Fruit fly (Drosophila melanogaster) whole organism, embryonic: Measurements from ENCODE around the gene CG43638.

Experiments
- Ada2b ChIP-seq: fragments of 200-800 bp; sonication (Bioruptor generic); IDR thresholded peaks from 2 replicates; pipeline ENCODE4 v1.3.6; 2022; ENCODE audit warnings: missing biosample characterization, missing genetic modification characterization
- Asciz ChIP-seq: fragments of 200-800 bp; sonication (Bioruptor generic); optimal IDR thresholded peaks from 2 replicates; lab custom pipeline; 2017; ENCODE audit warnings: missing biosample characterization, mild to moderate bottlenecking, missing genetic modification characterization, missing genetic modification reagents
- Bgb ChIP-seq: fragments of 200-800 bp; sonication (Bioruptor generic); IDR thresholded peaks from 2 replicates; pipeline ENCODE4 v1.3.6; 2022; ENCODE audit warnings: missing biosample characterization, missing genetic modification characterization; ENCODE audit not compliant: partially characterized antibody
- Blimp-1 ChIP-seq: fragments of 200-800 bp; sonication (Bioruptor generic); optimal IDR thresholded peaks from 3 replicates; lab custom pipeline; 2018; ENCODE audit warnings: missing biosample characterization, missing genetic modification characterization, mild to moderate bottlenecking, moderate library complexity, missing genetic modification reagents
- BtbVII ChIP-seq: fragments of 200-800 bp; sonication (Bioruptor generic); optimal IDR thresholded peaks from 3 replicates; lab custom pipeline; 2017; ENCODE audit warnings: missing biosample characterization, mild to moderate bottlenecking, missing genetic modification characterization
- CG10274 ChIP-seq: fragments of 200-800 bp; sonication (Bioruptor generic); optimal IDR thresholded peaks from 3 replicates; lab custom pipeline; 2017; ENCODE audit warnings: missing biosample characterization, mild to moderate bottlenecking, missing genetic modification characterization
- CG11456 ChIP-seq: fragments of 200-800 bp; sonication (Bioruptor generic); IDR thresholded peaks from 3 replicates; pipeline ENCODE4 v1.3.6; 2022; ENCODE audit warnings: missing biosample characterization, missing genetic modification characterization
- CG13296 ChIP-seq: fragments of 200-800 bp; sonication (Bioruptor generic); optimal IDR thresholded peaks from 3 replicates; lab custom pipeline; 2018; ENCODE audit warnings: missing biosample characterization, mild to moderate bottlenecking, missing genetic modification characterization
- CG14710 ChIP-seq: fragments of 200-800 bp; sonication (Bioruptor generic); optimal IDR thresholded peaks from 3 replicates; lab custom pipeline; 2019; ENCODE audit warnings: missing biosample characterization, mild to moderate bottlenecking, missing genetic modification characterization, moderate library complexity
- CG14965 ChIP-seq: fragments of 200-800 bp; sonication (Bioruptor generic); optimal IDR thresholded peaks from 2 replicates; lab custom pipeline; 2016; ENCODE audit warnings: missing biosample characterization, missing genetic modification characterization, borderline replicate concordance
- CG15073 ChIP-seq: fragments of 200-800 bp; sonication (Bioruptor generic); optimal IDR thresholded peaks from 2 replicates; lab custom pipeline; 2016; ENCODE audit warnings: missing biosample characterization, missing genetic modification characterization
- CG16779 ChIP-seq: fragments of 200-800 bp; sonication (Bioruptor generic); IDR thresholded peaks from 2 replicates; pipeline ENCODE4 v1.3.6; 2022; ENCODE audit warnings: missing biosample characterization, missing genetic modification characterization
- CG17361 ChIP-seq: fragments of 200-800 bp; sonication (Bioruptor generic); IDR thresholded peaks from 3 replicates; pipeline ENCODE4 v1.3.6; 2022; ENCODE audit warnings: missing biosample characterization, missing genetic modification characterization
- CG18262 ChIP-seq: fragments of 200-800 bp; optimal IDR thresholded peaks from 3 replicates; lab custom pipeline; 2019; ENCODE audit warnings: missing biosample characterization, mild to moderate bottlenecking, missing genetic modification characterization, moderate library complexity
- CG18476 ChIP-seq: fragments of 200-800 bp; sonication (Bioruptor generic); optimal IDR thresholded peaks from 2 replicates; lab custom pipeline; 2016; ENCODE audit warnings: missing biosample characterization, mild to moderate bottlenecking, missing genetic modification characterization
- CG2678 ChIP-seq: fragments of 200-800 bp; sonication (Bioruptor generic); optimal IDR thresholded peaks from 3 replicates; lab custom pipeline; 2019; ENCODE audit warnings: missing biosample characterization, mild to moderate bottlenecking, missing genetic modification characterization, moderate library complexity
- CG30431 ChIP-seq: fragments of 200-800 bp; sonication (Bioruptor generic); optimal IDR thresholded peaks from 2 replicates; lab custom pipeline; 2017; ENCODE audit warnings: missing biosample characterization, missing genetic modification characterization
- CG3065 ChIP-seq: fragments of 200-800 bp; sonication (Bioruptor generic); optimal IDR thresholded peaks from 2 replicates; lab custom pipeline; 2016; ENCODE audit warnings: missing biosample characterization, missing genetic modification characterization
- CG3281 ChIP-seq: fragments of 200-800 bp; sonication (Bioruptor generic); optimal IDR thresholded peaks from 3 replicates; lab custom pipeline; 2017; ENCODE audit warnings: missing biosample characterization, mild to moderate bottlenecking, missing genetic modification characterization
- CG3838 ChIP-seq: fragments of 200-800 bp; sonication (Bioruptor generic); optimal IDR thresholded peaks from 3 replicates; lab custom pipeline; 2016; ENCODE audit warnings: missing biosample characterization, missing genetic modification characterization
- CG43689 ChIP-seq: fragments of 200-800 bp; sonication (Bioruptor generic); IDR thresholded peaks from 2 replicates; pipeline ENCODE4 v1.3.6; 2022; ENCODE audit warnings: missing biosample characterization, missing genetic modification characterization
- CG4730 ChIP-seq: fragments of 200-800 bp; sonication (Bioruptor generic); IDR thresholded peaks from 2 replicates; pipeline ENCODE4 v1.3.6; 2022; ENCODE audit warnings: missing biosample characterization, missing genetic modification characterization
- CG6254 ChIP-seq: fragments of 200-800 bp; sonication (Bioruptor generic); optimal IDR thresholded peaks from 3 replicates; lab custom pipeline; 2017; ENCODE audit warnings: mild to moderate bottlenecking, missing biosample characterization, missing genetic modification reagents, missing genetic modification characterization
- CG6813 ChIP-seq: fragments of 200-800 bp; sonication (Bioruptor generic); optimal IDR thresholded peaks from 2 replicates; lab custom pipeline; 2017; ENCODE audit warnings: missing biosample characterization, missing genetic modification characterization, mild to moderate bottlenecking, moderate library complexity, missing genetic modification reagents
- CG9215 ChIP-seq: fragments of 200-800 bp; sonication (Bioruptor generic); IDR thresholded peaks from 2 replicates; pipeline ENCODE4 v1.3.6; 2022; ENCODE audit warnings: missing biosample characterization, missing genetic modification characterization
- CG9932 ChIP-seq: fragments of 200-800 bp; sonication (Bioruptor generic); IDR thresholded peaks from 2 replicates; pipeline ENCODE4 v1.3.6; 2022; ENCODE audit warnings: missing biosample characterization, missing genetic modification characterization
- D19B ChIP-seq: fragments of 200-800 bp; sonication (Bioruptor generic); optimal IDR thresholded peaks from 2 replicates; lab custom pipeline; 2017; ENCODE audit warnings: missing biosample characterization, mild to moderate bottlenecking, missing genetic modification characterization
- Doc2 ChIP-seq: fragments of 200-800 bp; sonication (Bioruptor generic); IDR thresholded peaks from 2 replicates; pipeline ENCODE4 v1.3.6; 2022; ENCODE audit warnings: missing biosample characterization, missing genetic modification characterization
- Doc3 ChIP-seq: fragments of 200-800 bp; sonication (Bioruptor generic); IDR thresholded peaks from 3 replicates; pipeline ENCODE4 v1.3.6; 2022; ENCODE audit warnings: missing biosample characterization, missing genetic modification characterization; ENCODE audit not compliant: partially characterized antibody
- Hmx ChIP-seq: fragments of 200-800 bp; sonication (Bioruptor generic); optimal IDR thresholded peaks from 2 replicates; lab custom pipeline; 2016; ENCODE audit warnings: missing biosample characterization, missing genetic modification characterization
- Mad ChIP-seq: fragments of 200-800 bp; sonication (Bioruptor generic); optimal IDR thresholded peaks from 2 replicates; lab custom pipeline; 2016; ENCODE audit warnings: missing biosample characterization, missing genetic modification characterization
- NfI ChIP-seq: fragments of 200-800 bp; sonication (Bioruptor generic); optimal IDR thresholded peaks from 3 replicates; lab custom pipeline; 2018; ENCODE audit warnings: missing biosample characterization, mild to moderate bottlenecking, missing genetic modification characterization, moderate library complexity
- Oli ChIP-seq: fragments of 200-800 bp; sonication (Bioruptor generic); optimal IDR thresholded peaks from 2 replicates; lab custom pipeline; 2018; ENCODE audit warnings: missing biosample characterization, mild to moderate bottlenecking, missing genetic modification characterization, moderate library complexity
- Opbp ChIP-seq: fragments of 200-800 bp; sonication (Bioruptor generic); IDR thresholded peaks from 3 replicates; pipeline ENCODE4 v1.3.6; 2022; ENCODE audit warnings: missing biosample characterization, missing genetic modification characterization; ENCODE audit not compliant: partially characterized antibody
- Spps ChIP-seq: fragments of 200-800 bp; sonication (Bioruptor generic); optimal IDR thresholded peaks from 2 replicates; lab custom pipeline; 2018; ENCODE audit warnings: missing biosample characterization, mild to moderate bottlenecking, missing genetic modification characterization
- Xrp1 ChIP-seq: fragments of 200-800 bp; sonication (Bioruptor generic); IDR thresholded peaks from 2 replicates; pipeline ENCODE4 v1.3.6; 2022; ENCODE audit warnings: missing biosample characterization, missing genetic modification characterization
- bsh ChIP-seq, 2 experiments: fragments of 200-800 bp; sonication (Bioruptor generic); optimal IDR thresholded peaks; 2 replicates each; lab custom pipeline; 2017 to 2018; ENCODE audit warnings: mild to moderate bottlenecking in 2 of 2, missing biosample characterization in 2 of 2, missing genetic modification characterization in 2 of 2, moderate library complexity in 1 of 2
- chm ChIP-seq: fragments of 200-800 bp; sonication (Bioruptor generic); IDR thresholded peaks from 2 replicates; pipeline ENCODE4 v1.3.6; 2022; ENCODE audit warnings: missing biosample characterization, missing genetic modification characterization
- dmrt99B ChIP-seq: fragments of 200-800 bp; sonication (Bioruptor generic); optimal IDR thresholded peaks from 2 replicates; lab custom pipeline; 2018; ENCODE audit warnings: missing biosample characterization, mild to moderate bottlenecking, missing genetic modification characterization, moderate library complexity
- ftz-f1 ChIP-seq: fragments of 200-800 bp; sonication (Bioruptor generic); optimal IDR thresholded peaks from 2 replicates; lab custom pipeline; 2016; ENCODE audit warnings: missing biosample characterization, missing genetic modification characterization
- gcm2 ChIP-seq: fragments of 200-800 bp; sonication (Bioruptor generic); optimal IDR thresholded peaks from 2 replicates; lab custom pipeline; 2016; ENCODE audit warnings: missing biosample characterization, missing genetic modification characterization
- gt ChIP-seq: fragments of 200-800 bp; sonication (Bioruptor generic); IDR thresholded peaks from 2 replicates; pipeline ENCODE4 v1.3.6; 2022; ENCODE audit warnings: missing biosample characterization, missing genetic modification characterization
- ind ChIP-seq: fragments of 200-800 bp; sonication (Bioruptor generic); optimal IDR thresholded peaks from 3 replicates; lab custom pipeline; 2016; ENCODE audit warnings: missing biosample characterization, missing genetic modification characterization
- kay ChIP-seq: fragments of 200-800 bp; sonication (Bioruptor generic); optimal IDR thresholded peaks from 2 replicates; lab custom pipeline; 2016; ENCODE audit warnings: missing biosample characterization, missing genetic modification characterization
- pfk ChIP-seq: fragments of 200-800 bp; sonication (Bioruptor generic); optimal IDR thresholded peaks from 2 replicates; lab custom pipeline; 2018; ENCODE audit warnings: missing biosample characterization, mild to moderate bottlenecking, missing genetic modification characterization, moderate library complexity
- row ChIP-seq: fragments of 200-800 bp; sonication (Bioruptor generic); IDR thresholded peaks from 3 replicates; pipeline ENCODE4 v1.3.6; 2022; ENCODE audit warnings: missing biosample characterization, missing genetic modification characterization
- sc ChIP-seq, 3 experiments: fragments of >200 bp in 2 of 3; fragments of 200-800 bp in 1 of 3; sonication (Bioruptor generic) in 1 of 3; optimal IDR thresholded peaks; 2 replicates in 2 of 3; 3 replicates in 1 of 3; lab custom pipeline; 2017; ENCODE audit warnings: mild to moderate bottlenecking in 1 of 3, missing biosample characterization in 1 of 3, missing genetic modification characterization in 1 of 3, missing genetic modification reagents in 1 of 3
- schlank ChIP-seq: fragments of 200-800 bp; sonication (Bioruptor generic); optimal IDR thresholded peaks from 2 replicates; lab custom pipeline; 2018; ENCODE audit warnings: missing biosample characterization, mild to moderate bottlenecking, missing genetic modification characterization
- scrt ChIP-seq: fragments of 200-800 bp; sonication (Bioruptor generic); optimal IDR thresholded peaks from 2 replicates; lab custom pipeline; 2018; ENCODE audit warnings: missing biosample characterization, mild to moderate bottlenecking, missing genetic modification characterization, moderate library complexity
- slp2 ChIP-seq: fragments of 200-800 bp; sonication (Bioruptor generic); optimal IDR thresholded peaks from 2 replicates; lab custom pipeline; 2016; ENCODE audit warnings: missing biosample characterization, missing genetic modification characterization
- zfh1 ChIP-seq: fragments of 200-800 bp; sonication (Bioruptor generic); IDR thresholded peaks from 3 replicates; pipeline ENCODE4 v1.3.6; 2022; ENCODE audit warnings: missing biosample characterization, missing genetic modification characterization

CG43638 gene

DNA sequence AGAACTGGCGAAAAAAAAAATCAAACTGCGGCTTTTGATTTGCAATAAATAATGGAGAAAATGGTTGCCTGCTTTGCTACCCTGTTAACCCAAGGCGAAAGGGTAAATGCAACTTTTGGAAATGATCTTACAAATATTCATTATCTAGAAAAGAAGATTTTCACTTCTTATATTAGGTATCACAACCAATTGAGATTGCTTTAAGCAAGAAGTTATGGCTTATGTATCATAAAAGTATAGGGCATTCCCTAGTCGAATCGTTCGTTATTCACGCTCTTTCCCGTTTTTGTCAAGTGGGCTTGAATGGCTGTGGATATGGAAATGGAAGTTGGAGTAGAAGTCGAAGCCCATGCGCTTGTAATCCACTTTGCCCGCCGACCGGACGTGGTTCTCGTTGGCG lies 13.9 kb upstream of the CG43638 start (continued):
- no peak for TF ChIP-seq sc (optimal IDR thresholded peaks at IDR 0.05; lab: Kevin White, UChicago)
- no peak for TF ChIP-seq sc (GFP tag; optimal IDR thresholded peaks at IDR 0.05; lab: Kevin White, UChicago)
- no peak for TF ChIP-seq CG2678 (tag; lab: Kevin White, UChicago)
- TF ChIP-seq Doc3 (GFP tag; lab: Robert Waterston, UW) = no peak
- no peak for TF ChIP-seq CG30431 (GFP tag; lab: Kevin White, UChicago)
- peak; percentile 26 to 44 for TF ChIP-seq bsh (GFP tag; optimal IDR thresholded peaks at IDR 0.05; lab: Kevin White, UChicago)
- no peak for TF ChIP-seq gt (GFP tag; lab: Robert Waterston, UW)
- no peak for TF ChIP-seq kay (GFP tag; lab: Kevin White, UChicago)
- TF ChIP-seq CG6254 (GFP tag; lab: Kevin White, UChicago) = no peak
- peak; percentile 16 for TF ChIP-seq Oli (tag; lab: Kevin White, UChicago)
- TF ChIP-seq Hmx (GFP tag; lab: Kevin White, UChicago) = no peak
- TF ChIP-seq ftz-f1 (GFP tag; lab: Kevin White, UChicago) = no peak
- TF ChIP-seq CG14710 = peak; percentile 6
- no peak for TF ChIP-seq BtbVII (GFP tag; lab: Kevin White, UChicago)
- peak; percentile 37; the same call in 1 of the 3 replicates for TF ChIP-seq row (GFP tag; lab: Robert Waterston, UW)
- TF ChIP-seq CG13296 (GFP tag; lab: Kevin White, UChicago) = no peak
- TF ChIP-seq CG3065 = no peak
- no peak for TF ChIP-seq CG16779 (GFP tag; lab: Robert Waterston, UW)
- TF ChIP-seq Bgb (GFP tag; lab: Robert Waterston, UW) = no peak
- 0 out of 3 replicates have a peak, but pooled peaks have one; percentile 13 for TF ChIP-seq CG17361
- no peak for TF ChIP-seq Doc2 (GFP tag; lab: Robert Waterston, UW)
- peak; percentile 44 for TF ChIP-seq Blimp-1 (GFP tag; lab: Kevin White, UChicago)
- no peak for TF ChIP-seq CG9932 (GFP tag; lab: Robert Waterston, UW)
- TF ChIP-seq CG10274 (GFP tag; lab: Kevin White, UChicago) = no peak
- TF ChIP-seq CG3281 (GFP tag; lab: Kevin White, UChicago) = no peak
- TF ChIP-seq CG6813 (GFP tag; lab: Kevin White, UChicago) = no peak
- peak; percentile 29 for TF ChIP-seq dmrt99B (tag; lab: Kevin White, UChicago)
- TF ChIP-seq Xrp1 = peak; percentile 22; the same call in 1 of the 2 replicates
- no peak for TF ChIP-seq CG43689
- no peak for TF ChIP-seq CG18476 (GFP tag; lab: Kevin White, UChicago)
- no peak for TF ChIP-seq Opbp (GFP tag; lab: Robert Waterston, UW)
- TF ChIP-seq CG15073 (GFP tag; lab: Kevin White, UChicago) = no peak
- no peak for TF ChIP-seq CG14965 (GFP tag; lab: Kevin White, UChicago)
- no peak for TF ChIP-seq CG9215 (GFP tag; lab: Robert Waterston, UW)
- no peak for TF ChIP-seq pfk (GFP tag; lab: Kevin White, UChicago)
- TF ChIP-seq slp2 (GFP tag; lab: Kevin White, UChicago) = no peak
- no peak for TF ChIP-seq CG3838 (GFP tag; lab: Kevin White, UChicago)
- no peak for TF ChIP-seq zfh1 (GFP tag; lab: Robert Waterston, UW)
- TF ChIP-seq Ada2b = peak; percentile 49; the same call in 1 of the 2 replicates
- no peak for TF ChIP-seq schlank
- TF ChIP-seq CG11456 (GFP tag; lab: Robert Waterston, UW) = no peak
- no peak for TF ChIP-seq scrt (GFP tag; lab: Kevin White, UChicago)
- TF ChIP-seq ind (GFP tag; lab: Kevin White, UChicago) = no peak
- peak; percentile 26 for TF ChIP-seq CG18262 (tag; lab: Kevin White, UChicago)
- no peak for TF ChIP-seq CG4730 (GFP tag; lab: Robert Waterston, UW)
- no peak for TF ChIP-seq Asciz (GFP tag; lab: Kevin White, UChicago)
- TF ChIP-seq gcm2 (GFP tag; lab: Kevin White, UChicago) = no peak
- no peak for TF ChIP-seq Spps
- peak; percentile 18 for TF ChIP-seq D19B (GFP tag; lab: Kevin White, UChicago)
- no peak for TF ChIP-seq NfI (GFP tag; lab: Kevin White, UChicago)
- TF ChIP-seq chm = no peak
- TF ChIP-seq Mad (GFP tag; lab: Kevin White, UChicago) = no peak
